Fruit fly (Drosophila melanogaster) whole organism, embryonic: ENCODE results near the gene Or88a.

Experiments used
- B-H2 ChIP-seq: fragments of 200-800 bp; sonication (Bioruptor generic); optimal IDR thresholded peaks from 2 replicates; lab custom pipeline; 2018; ENCODE audit warnings: missing biosample characterization, mild to moderate bottlenecking, missing genetic modification characterization
- Blimp-1 ChIP-seq: fragments of 200-800 bp; sonication (Bioruptor generic); optimal IDR thresholded peaks from 3 replicates; lab custom pipeline; 2018; ENCODE audit warnings: missing biosample characterization, missing genetic modification characterization, mild to moderate bottlenecking, moderate library complexity, missing genetic modification reagents
- CG1024 ChIP-seq: fragments of 200-800 bp; sonication (Bioruptor generic); IDR thresholded peaks from 2 replicates; pipeline ENCODE4 v1.3.6; 2022; ENCODE audit warnings: missing biosample characterization, missing genetic modification characterization
- CG10959 ChIP-seq: fragments of 200-800 bp; sonication (Bioruptor generic); IDR thresholded peaks from 2 replicates; pipeline ENCODE4 v1.3.6; 2022; ENCODE audit warnings: missing biosample characterization, missing genetic modification characterization
- CG10979 ChIP-seq: fragments of 200-800 bp; sonication (Bioruptor generic); optimal IDR thresholded peaks from 2 replicates; lab custom pipeline; 2018; ENCODE audit warnings: missing biosample characterization, mild to moderate bottlenecking, missing genetic modification characterization, moderate library complexity
- CG11247 ChIP-seq: fragments of 200-800 bp; sonication (Bioruptor generic); IDR thresholded peaks from 2 replicates; pipeline ENCODE4 v1.3.6; 2022; ENCODE audit warnings: missing biosample characterization, missing genetic modification characterization
- CG11456 ChIP-seq: fragments of 200-800 bp; sonication (Bioruptor generic); IDR thresholded peaks from 3 replicates; pipeline ENCODE4 v1.3.6; 2022; ENCODE audit warnings: missing biosample characterization, missing genetic modification characterization
- CG13624 ChIP-seq: fragments of 200-800 bp; sonication (Bioruptor generic); optimal IDR thresholded peaks from 2 replicates; lab custom pipeline; 2016; ENCODE audit warnings: missing biosample characterization, missing genetic modification characterization
- CG1603 ChIP-seq: fragments of 200-800 bp; sonication (Bioruptor generic); optimal IDR thresholded peaks from 2 replicates; lab custom pipeline; 2019; ENCODE audit warnings: missing biosample characterization, mild to moderate bottlenecking, missing genetic modification characterization, moderate library complexity
- CG17186 ChIP-seq: fragments of 200-800 bp; sonication (Bioruptor generic); optimal IDR thresholded peaks from 3 replicates; lab custom pipeline; 2017; ENCODE audit warnings: missing biosample characterization, missing genetic modification reagents, missing genetic modification characterization
- CG17802 ChIP-seq: fragments of 200-800 bp; sonication (Bioruptor generic); optimal IDR thresholded peaks from 2 replicates; lab custom pipeline; 2018; ENCODE audit warnings: missing biosample characterization, mild to moderate bottlenecking, missing genetic modification characterization, moderate library complexity
- CG1832 ChIP-seq: fragments of 200-800 bp; sonication (Bioruptor generic); optimal IDR thresholded peaks from 2 replicates; lab custom pipeline; 2017; ENCODE audit warnings: missing biosample characterization, mild to moderate bottlenecking, missing genetic modification characterization, inconsistent platforms
- CG18599 ChIP-seq: fragments of 200-800 bp; sonication (Bioruptor generic); optimal IDR thresholded peaks from 3 replicates; lab custom pipeline; 2017; ENCODE audit warnings: missing biosample characterization, missing genetic modification characterization, mild to moderate bottlenecking, moderate library complexity, missing genetic modification reagents
- CG4424 ChIP-seq: fragments of 200-800 bp; sonication (Bioruptor generic); optimal IDR thresholded peaks from 3 replicates; lab custom pipeline; 2016; ENCODE audit warnings: missing biosample characterization, missing genetic modification characterization
- CG7271 ChIP-seq: fragments of 200-800 bp; sonication (Bioruptor generic); optimal IDR thresholded peaks from 2 replicates; lab custom pipeline; 2018; ENCODE audit warnings: missing biosample characterization, mild to moderate bottlenecking, missing genetic modification characterization, moderate library complexity
- CG8944 ChIP-seq: fragments of 200-800 bp; sonication (Bioruptor generic); optimal IDR thresholded peaks from 3 replicates; lab custom pipeline; 2016; ENCODE audit warnings: missing biosample characterization, missing genetic modification characterization
- Dbx ChIP-seq: fragments of 200-800 bp; sonication (Bioruptor generic); IDR thresholded peaks from 3 replicates; pipeline ENCODE4 v1.3.6; 2022; ENCODE audit warnings: missing biosample characterization, missing genetic modification characterization
- Deaf1 ChIP-seq: fragments of 200-800 bp; optimal IDR thresholded peaks from 3 replicates; lab custom pipeline; 2019; ENCODE audit warnings: missing biosample characterization, mild to moderate bottlenecking, missing genetic modification characterization, moderate library complexity
- Fer1 ChIP-seq: fragments of 200-800 bp; sonication (Bioruptor generic); optimal IDR thresholded peaks from 2 replicates; lab custom pipeline; 2017; ENCODE audit warnings: missing biosample characterization, mild to moderate bottlenecking, missing genetic modification characterization
- HLH3B ChIP-seq: fragments of 200-800 bp; sonication (Bioruptor generic); IDR thresholded peaks from 2 replicates; pipeline ENCODE4 v1.3.6; 2022; ENCODE audit warnings: missing biosample characterization, missing genetic modification characterization
- Hand ChIP-seq: fragments of 200-800 bp; sonication (Bioruptor generic); optimal IDR thresholded peaks from 2 replicates; lab custom pipeline; 2017; ENCODE audit warnings: mild to moderate bottlenecking, missing biosample characterization, missing genetic modification reagents, missing genetic modification characterization
- Hr3 ChIP-seq: fragments of 200-800 bp; sonication (Bioruptor generic); optimal IDR thresholded peaks from 3 replicates; lab custom pipeline; 2016; ENCODE audit warnings: missing biosample characterization, missing genetic modification characterization
- Mes4 ChIP-seq: fragments of 200-800 bp; sonication (Bioruptor generic); optimal IDR thresholded peaks from 2 replicates; lab custom pipeline; 2016; ENCODE audit warnings: missing biosample characterization, missing genetic modification characterization
- Oli ChIP-seq: fragments of 200-800 bp; sonication (Bioruptor generic); optimal IDR thresholded peaks from 2 replicates; lab custom pipeline; 2018; ENCODE audit warnings: missing biosample characterization, mild to moderate bottlenecking, missing genetic modification characterization, moderate library complexity
- Pdp1 ChIP-seq, 2 experiments: fragments of 200-800 bp; sonication (Bioruptor generic); optimal IDR thresholded peaks; 3 replicates each; lab custom pipeline; 2016; ENCODE audit warnings: missing biosample characterization in 2 of 2, missing genetic modification characterization in 2 of 2, mild to moderate bottlenecking in 1 of 2, moderate library complexity in 1 of 2
- Rfx ChIP-seq: fragments of 200-800 bp; sonication (Bioruptor generic); IDR thresholded peaks from 2 replicates; pipeline ENCODE4 v1.3.6; 2022; ENCODE audit warnings: missing biosample characterization, missing genetic modification characterization
- Spps ChIP-seq: fragments of 200-800 bp; sonication (Bioruptor generic); optimal IDR thresholded peaks from 2 replicates; lab custom pipeline; 2018; ENCODE audit warnings: missing biosample characterization, mild to moderate bottlenecking, missing genetic modification characterization
- Vsx1 ChIP-seq: fragments of 200-800 bp; sonication (Bioruptor generic); optimal IDR thresholded peaks from 2 replicates; lab custom pipeline; 2017; ENCODE audit warnings: missing biosample characterization, mild to moderate bottlenecking, missing genetic modification characterization, missing genetic modification reagents
- ab ChIP-seq: fragments of 200-800 bp; sonication (Bioruptor generic); optimal IDR thresholded peaks from 2 replicates; lab custom pipeline; 2016; ENCODE audit warnings: missing biosample characterization, missing genetic modification characterization
- br ChIP-seq: fragments of >200 bp; optimal IDR thresholded peaks from 2 replicates; lab custom pipeline; 2017
- cg ChIP-seq: fragments of 200-800 bp; sonication (Bioruptor generic); optimal IDR thresholded peaks from 3 replicates; lab custom pipeline; 2019; ENCODE audit warnings: missing biosample characterization, mild to moderate bottlenecking, missing genetic modification characterization, moderate library complexity
- cwo ChIP-seq: fragments of 200-800 bp; sonication (Bioruptor generic); optimal IDR thresholded peaks from 3 replicates; lab custom pipeline; 2017; ENCODE audit warnings: missing biosample characterization, missing genetic modification characterization, mild to moderate bottlenecking, moderate library complexity, missing genetic modification reagents
- dmrt99B ChIP-seq: fragments of 200-800 bp; sonication (Bioruptor generic); optimal IDR thresholded peaks from 2 replicates; lab custom pipeline; 2018; ENCODE audit warnings: missing biosample characterization, mild to moderate bottlenecking, missing genetic modification characterization, moderate library complexity
- gem ChIP-seq: fragments of 200-800 bp; sonication (Bioruptor generic); optimal IDR thresholded peaks from 2 replicates; lab custom pipeline; 2019; ENCODE audit warnings: missing biosample characterization, mild to moderate bottlenecking, missing genetic modification characterization, moderate library complexity
- kah ChIP-seq: fragments of 200-800 bp; sonication (Bioruptor generic); optimal IDR thresholded peaks from 2 replicates; lab custom pipeline; 2018; ENCODE audit warnings: missing biosample characterization, mild to moderate bottlenecking, missing genetic modification characterization
- ken ChIP-seq: fragments of 200-800 bp; sonication (Bioruptor generic); IDR thresholded peaks from 3 replicates; pipeline ENCODE4 v1.3.6; 2022; ENCODE audit warnings: missing biosample characterization, missing genetic modification characterization
- lilli ChIP-seq: fragments of 200-800 bp; sonication (Bioruptor generic); optimal IDR thresholded peaks from 3 replicates; lab custom pipeline; 2016; ENCODE audit warnings: missing biosample characterization, missing genetic modification characterization
- nmo ChIP-seq: fragments of 200-800 bp; sonication (Bioruptor generic); optimal IDR thresholded peaks from 2 replicates; lab custom pipeline; 2018; ENCODE audit warnings: missing biosample characterization, mild to moderate bottlenecking, missing genetic modification characterization, moderate library complexity
- nom ChIP-seq: fragments of 200-800 bp; sonication (Bioruptor generic); optimal IDR thresholded peaks from 2 replicates; lab custom pipeline; 2017; ENCODE audit warnings: missing biosample characterization, missing genetic modification characterization, mild to moderate bottlenecking, moderate library complexity, missing genetic modification reagents
- psq ChIP-seq: fragments of 200-800 bp; sonication (Bioruptor generic); optimal IDR thresholded peaks from 2 replicates; lab custom pipeline; 2017; ENCODE audit warnings: missing biosample characterization, missing genetic modification characterization
- rib ChIP-seq: fragments of 200-800 bp; sonication (Bioruptor generic); IDR thresholded peaks from 2 replicates; pipeline ENCODE4 v1.3.6; 2022; ENCODE audit warnings: missing biosample characterization, missing genetic modification characterization
- seq ChIP-seq: fragments of 200-800 bp; sonication (Bioruptor generic); IDR thresholded peaks from 2 replicates; pipeline ENCODE4 v1.3.6; 2022; ENCODE audit warnings: missing biosample characterization, missing genetic modification characterization
- sqz ChIP-seq: fragments of 200-800 bp; sonication (Bioruptor generic); optimal IDR thresholded peaks from 3 replicates; lab custom pipeline; 2018; ENCODE audit warnings: missing biosample characterization, mild to moderate bottlenecking, missing genetic modification characterization
- sug ChIP-seq: fragments of 200-800 bp; optimal IDR thresholded peaks from 2 replicates; lab custom pipeline; 2019; ENCODE audit warnings: missing biosample characterization, mild to moderate bottlenecking, missing genetic modification characterization, moderate library complexity
- tio ChIP-seq: fragments of 200-800 bp; sonication (Bioruptor generic); optimal IDR thresholded peaks from 2 replicates; lab custom pipeline; 2017; ENCODE audit warnings: missing biosample characterization, missing genetic modification characterization, inconsistent platforms
- tll ChIP-seq, 2 experiments: fragments of 200-800 bp in 1 of 2; fragments of >200 bp in 1 of 2; sonication (Bioruptor generic) in 1 of 2; optimal IDR thresholded peaks; 2 replicates each; lab custom pipeline; 2017 to 2019; ENCODE audit warnings: missing biosample characterization in 2 of 2, missing genetic modification characterization in 2 of 2, mild to moderate bottlenecking in 1 of 2, moderate library complexity in 1 of 2
- wek ChIP-seq: fragments of 200-800 bp; sonication (Bioruptor generic); optimal IDR thresholded peaks from 3 replicates; lab custom pipeline; 2018; ENCODE audit warnings: missing biosample characterization, mild to moderate bottlenecking, missing genetic modification characterization, moderate library complexity
- zen2 ChIP-seq: fragments of 200-800 bp; sonication (Bioruptor generic); IDR thresholded peaks from 3 replicates; pipeline ENCODE4 v1.3.6; 2022; ENCODE audit warnings: missing biosample characterization, missing genetic modification characterization; ENCODE audit not compliant: partially characterized antibody

The Or88a gene

DNA sequence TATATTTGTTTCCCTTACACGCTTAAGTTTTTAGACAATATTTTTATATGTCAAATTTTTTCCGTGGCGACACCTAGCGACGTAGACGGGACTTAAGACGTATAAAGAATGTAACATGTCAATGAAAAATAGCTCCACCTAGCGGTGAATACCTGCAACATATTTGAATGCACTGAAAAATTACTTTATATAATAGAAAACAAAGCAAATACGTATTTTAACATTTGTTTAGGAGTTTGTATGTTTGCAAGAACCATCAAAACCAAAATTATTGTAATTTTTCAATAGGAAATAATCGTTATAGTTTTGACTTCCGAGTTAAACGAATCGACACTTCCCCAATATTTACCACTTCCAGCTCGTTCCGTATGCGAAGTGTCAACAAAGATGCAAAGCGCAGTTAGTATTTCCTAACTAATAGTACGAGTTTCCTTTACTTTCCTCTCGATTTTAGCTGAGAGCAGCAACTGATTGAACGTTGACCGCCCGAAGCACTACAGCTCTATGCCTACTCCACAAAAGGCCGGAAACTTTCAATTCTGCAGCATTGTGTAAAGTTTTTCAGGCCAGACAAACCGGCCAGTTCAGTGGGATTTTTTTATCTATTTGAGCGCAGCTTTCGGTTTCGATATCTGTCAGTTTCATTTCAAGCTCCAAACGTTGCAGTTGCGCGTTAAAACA lies 20.2 kb upstream of the Or88a start, which contains the start of gene Npc2b (continued):
- peak; percentile 68 for TF ChIP-seq Blimp-1 (GFP tag; lab: Kevin White, UChicago)
- peak; percentile 59 for TF ChIP-seq Fer1
- no peak for TF ChIP-seq sqz (GFP tag; lab: Kevin White, UChicago)
- peak; percentile 80 for TF ChIP-seq Rfx (GFP tag; lab: Robert Waterston, UW)
- peak; percentile 60 for TF ChIP-seq CG11247 (GFP tag; lab: Robert Waterston, UW)
- no peak for TF ChIP-seq zen2 (GFP tag; lab: Robert Waterston, UW)
- TF ChIP-seq sug (tag; lab: Kevin White, UChicago) = peak; percentile 61
- TF ChIP-seq CG13624 (GFP tag; lab: Kevin White, UChicago) = peak; percentile 63
- TF ChIP-seq Deaf1 (tag; lab: Kevin White, UChicago) = peak; percentile 23
- 0 out of 2 replicates have a peak, but pooled peaks have one; percentile 19 for TF ChIP-seq seq
- TF ChIP-seq cwo (GFP tag; lab: Kevin White, UChicago) = peak; percentile 35
- peak; percentile 22 for TF ChIP-seq CG4424 (GFP tag; lab: Kevin White, UChicago)
- peak; percentile 27 for TF ChIP-seq Oli (tag; lab: Kevin White, UChicago)
- TF ChIP-seq Mes4 (GFP tag; lab: Kevin White, UChicago) = peak; percentile 10
- no peak for TF ChIP-seq Spps (tag; lab: Kevin White, UChicago)
- TF ChIP-seq CG18599 = peak; percentile 34
- 0 out of 2 replicates have a peak, but pooled peaks have one; percentile 9 for TF ChIP-seq CG10959
- TF ChIP-seq rib (GFP tag; lab: Robert Waterston, UW) = no peak
- TF ChIP-seq ab = no peak
- TF ChIP-seq br (lab: Kevin White, UChicago) = no peak
- TF ChIP-seq tio (GFP tag; lab: Kevin White, UChicago) = peak; percentile 35
- peak; percentile 39 for TF ChIP-seq CG17802 (tag; lab: Kevin White, UChicago)
- TF ChIP-seq CG11456 (GFP tag; lab: Robert Waterston, UW) = peak; percentile 81
- TF ChIP-seq CG1024 (GFP tag; lab: Robert Waterston, UW) = 0 out of 2 replicates have a peak, but pooled peaks have one; percentile 43
- TF ChIP-seq wek (GFP tag; lab: Kevin White, UChicago) = peak; percentile 11
- TF ChIP-seq lilli (GFP tag; lab: Kevin White, UChicago) = peak; percentile 76
- no peak for TF ChIP-seq cg (GFP tag; lab: Kevin White, UChicago)
- TF ChIP-seq Hr3 (GFP tag; lab: Kevin White, UChicago) = peak; percentile 58
- TF ChIP-seq HLH3B (GFP tag; lab: Robert Waterston, UW) = 0 out of 2 replicates have a peak, but pooled peaks have one; percentile 34
- peak; percentile 56 for TF ChIP-seq CG10979 (tag; lab: Kevin White, UChicago)
- peak; percentile 42 for TF ChIP-seq Vsx1 (GFP tag; lab: Kevin White, UChicago)
- TF ChIP-seq B-H2 (GFP tag; lab: Kevin White, UChicago) = peak; percentile 26
- peak; percentile 54 to 86 for TF ChIP-seq Pdp1 (GFP tag; optimal IDR thresholded peaks at IDR 0.05; lab: Kevin White, UChicago)
- peak; percentile 70 for TF ChIP-seq nmo (GFP tag; lab: Kevin White, UChicago)
- no peak for TF ChIP-seq CG1832
- peak; percentile 55 for TF ChIP-seq CG1603 (tag; lab: Kevin White, UChicago)
- no peak for TF ChIP-seq kah
- no peak for TF ChIP-seq tll (GFP tag; optimal IDR thresholded peaks at IDR 0.05; lab: Kevin White, UChicago)
- peak; percentile 18 for TF ChIP-seq psq (GFP tag; lab: Kevin White, UChicago)
- TF ChIP-seq CG8944 (GFP tag; lab: Kevin White, UChicago) = peak; percentile 62
- peak; percentile 81 for TF ChIP-seq Dbx
- peak; percentile 50; the same call in 2 of the 3 replicates for TF ChIP-seq ken (GFP tag; lab: Robert Waterston, UW)
- no peak for TF ChIP-seq Hand (GFP tag; lab: Kevin White, UChicago)
- no peak for TF ChIP-seq CG7271
- TF ChIP-seq nom (GFP tag; lab: Kevin White, UChicago) = peak; percentile 6
- no peak for TF ChIP-seq CG17186 (GFP tag; lab: Kevin White, UChicago)
- TF ChIP-seq gem (tag; lab: Kevin White, UChicago) = peak; percentile 73
- TF ChIP-seq dmrt99B (tag; lab: Kevin White, UChicago) = peak; percentile 58
